Fruit fly (Drosophila melanogaster): ENCODE measurements around the gene CG13029.

Gene CG13029

DNA sequence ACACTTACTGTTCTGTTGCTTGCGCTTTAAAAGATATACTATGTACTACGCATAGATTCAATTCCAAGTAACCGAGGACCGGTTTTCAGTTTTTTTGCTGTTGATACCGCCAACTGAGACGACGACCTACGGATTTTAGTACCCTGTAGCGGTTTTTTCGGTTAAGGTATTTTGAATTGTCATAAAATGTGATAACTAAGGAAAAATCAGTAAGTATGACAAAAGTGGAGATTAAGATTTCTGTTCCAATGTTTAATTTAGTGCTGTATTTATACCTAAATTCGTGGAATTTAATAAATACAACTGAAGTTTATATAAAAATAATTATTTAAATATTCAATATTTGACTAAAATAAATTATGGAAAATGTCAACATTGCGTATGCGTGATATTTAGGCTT lies 20.7 kb downstream of the CG13029 start:
- TF ChIP-seq Hr96 (GFP tag; optimal IDR thresholded peaks at IDR 0.05) (no peak), CG7045 (GFP tag; optimal IDR thresholded peaks at IDR 0.05) (no peak), kay (GFP tag; ENCODE audit: borderline replicate concordance) (no peak), bab1 (GFP tag; optimal IDR thresholded peaks at IDR 0.05) (no peak), Mnt (GFP tag; optimal IDR thresholded peaks at IDR 0.05) (no peak), Crg-1 (GFP tag; optimal IDR thresholded peaks at IDR 0.05) (no peak), pad (GFP tag; optimal IDR thresholded peaks at IDR 0.05) (no peak), CG12768 (GFP tag; optimal IDR thresholded peaks at IDR 0.05) (no peak), CG11617 (GFP tag; optimal IDR thresholded peaks at IDR 0.05) (no peak), cnc (optimal IDR thresholded peaks at IDR 0.05) (no peak)

DNA sequence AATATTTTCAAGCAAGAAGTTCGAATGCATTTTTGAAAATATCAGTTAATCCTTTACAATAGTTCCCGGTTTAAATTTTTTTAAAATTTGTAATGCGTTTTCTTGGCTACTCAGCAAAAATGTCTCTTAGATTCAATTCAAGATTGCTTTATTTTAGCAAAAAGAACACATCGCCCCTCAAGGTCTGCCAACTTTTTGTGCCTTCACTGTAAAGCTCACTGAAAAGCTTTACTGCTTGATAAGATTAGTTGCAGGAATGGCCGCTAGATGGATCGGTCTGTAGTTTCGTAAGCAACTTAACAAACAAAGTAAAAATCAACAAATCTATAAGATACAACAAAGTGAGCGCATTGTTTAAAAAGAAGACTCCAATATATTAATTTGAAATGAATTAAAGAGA lies 23.6 kb downstream of the CG13029 start:
- TF ChIP-seq Crg-1 (GFP tag; optimal IDR thresholded peaks at IDR 0.05) (no peak), Mnt (GFP tag; optimal IDR thresholded peaks at IDR 0.05) (no peak)

DNA sequence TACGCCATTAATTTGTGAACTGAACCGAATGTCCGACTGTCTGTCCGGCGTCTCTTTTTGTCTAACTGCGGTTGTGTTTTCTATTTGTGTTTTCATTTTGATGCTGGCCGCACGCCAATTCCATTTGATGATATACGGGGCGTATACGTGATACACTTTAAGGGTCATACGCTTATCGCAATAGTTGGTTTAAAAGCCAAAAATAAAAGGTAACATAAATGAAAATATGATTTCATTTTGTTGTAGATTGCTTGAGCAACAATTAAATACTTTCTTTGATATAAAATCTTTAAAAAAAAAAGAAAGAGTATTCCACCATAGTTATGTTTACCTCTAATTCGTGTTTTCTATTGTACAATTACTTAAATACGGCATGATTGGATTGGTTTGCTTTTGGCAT lies 24.6 kb downstream of the CG13029 start:
- TF ChIP-seq CG33017 (tag; optimal IDR thresholded peaks at IDR 0.05) (peak; percentile 45), toe (GFP tag; optimal IDR thresholded peaks at IDR 0.05) (no peak), Mnt (GFP tag; optimal IDR thresholded peaks at IDR 0.05) (no peak), tj (GFP tag; optimal IDR thresholded peaks at IDR 0.05) (no peak), pad (GFP tag; optimal IDR thresholded peaks at IDR 0.05) (no peak), bab1 (GFP tag; optimal IDR thresholded peaks at IDR 0.05) (no peak), CG7101 (tag; optimal IDR thresholded peaks at IDR 0.05) (no peak)

DNA sequence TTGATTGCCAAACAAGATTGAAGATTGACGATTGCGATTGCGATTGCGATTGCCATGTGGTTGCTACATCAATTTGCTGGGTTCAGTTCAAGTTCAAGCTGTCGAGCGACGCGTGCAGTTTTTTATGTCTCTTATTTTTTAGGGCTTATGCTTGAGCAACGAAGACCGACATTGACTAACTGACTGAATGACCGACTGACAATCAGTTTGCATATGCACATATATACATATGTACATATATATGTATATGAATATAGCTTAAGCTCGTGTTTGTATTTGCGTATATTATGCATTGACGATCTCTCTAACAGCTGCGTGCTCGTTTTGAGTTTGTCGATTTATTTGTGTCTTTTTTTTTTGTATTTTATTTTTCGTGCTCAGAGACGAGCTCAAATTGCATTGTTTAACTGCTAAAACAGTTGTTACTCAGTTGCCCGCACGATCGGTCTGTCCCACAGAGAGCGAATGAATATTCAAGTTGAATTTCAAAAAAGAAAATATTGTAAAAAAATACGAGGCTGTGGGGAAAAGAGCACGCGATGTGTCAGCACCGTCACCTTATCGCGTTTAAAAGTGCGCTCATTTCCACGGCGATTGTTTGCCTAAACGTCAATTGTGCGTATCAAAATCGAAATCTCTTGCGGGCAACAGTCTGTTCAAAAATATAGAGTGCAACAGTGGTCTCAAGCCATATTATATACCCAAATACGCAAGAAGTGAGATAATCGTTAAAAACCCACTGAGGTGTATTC lies 25.9 kb downstream of the CG13029 start:
- peak; percentile 34 for TF ChIP-seq bab1 (GFP tag; optimal IDR thresholded peaks at IDR 0.05)
- TF ChIP-seq cic (GFP tag; optimal IDR thresholded peaks at IDR 0.05), result peak; percentile 65
- TF ChIP-seq Hr96 (GFP tag; optimal IDR thresholded peaks at IDR 0.05), result no peak
- TF ChIP-seq CG14711 (tag; optimal IDR thresholded peaks at IDR 0.05), result peak; percentile 10
- peak; percentile 95 for TF ChIP-seq kay (GFP tag; ENCODE audit: borderline replicate concordance)
- peak; percentile 35 for TF ChIP-seq CG12768 (GFP tag; optimal IDR thresholded peaks at IDR 0.05)
- TF ChIP-seq tj (GFP tag; optimal IDR thresholded peaks at IDR 0.05), result peak; percentile 29
- no peak for TF ChIP-seq CG33017 (tag; optimal IDR thresholded peaks at IDR 0.05)

DNA sequence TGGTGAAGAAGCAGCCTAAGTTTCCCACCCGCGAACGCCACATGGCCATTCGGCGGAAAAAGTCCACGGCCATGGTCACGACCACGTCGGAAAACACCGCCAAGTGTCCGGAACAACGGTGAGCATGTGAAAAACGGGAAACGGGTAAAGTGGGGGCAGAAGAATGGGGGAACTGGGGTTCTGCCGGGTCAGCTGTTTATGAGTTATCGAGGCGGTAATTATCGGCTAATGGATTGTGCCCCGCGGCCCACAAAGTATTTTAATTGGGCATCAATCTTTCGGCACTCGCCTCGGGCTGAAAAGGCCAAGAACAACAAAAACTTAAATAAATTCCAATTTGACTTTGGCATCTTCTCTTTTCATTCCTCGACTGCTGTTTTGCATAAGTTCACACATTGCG lies 26.9 kb downstream of the CG13029 start:
- TF ChIP-seq CG7101 (tag; optimal IDR thresholded peaks at IDR 0.05) (no peak), tj (GFP tag; optimal IDR thresholded peaks at IDR 0.05) (peak; percentile 60)

DNA sequence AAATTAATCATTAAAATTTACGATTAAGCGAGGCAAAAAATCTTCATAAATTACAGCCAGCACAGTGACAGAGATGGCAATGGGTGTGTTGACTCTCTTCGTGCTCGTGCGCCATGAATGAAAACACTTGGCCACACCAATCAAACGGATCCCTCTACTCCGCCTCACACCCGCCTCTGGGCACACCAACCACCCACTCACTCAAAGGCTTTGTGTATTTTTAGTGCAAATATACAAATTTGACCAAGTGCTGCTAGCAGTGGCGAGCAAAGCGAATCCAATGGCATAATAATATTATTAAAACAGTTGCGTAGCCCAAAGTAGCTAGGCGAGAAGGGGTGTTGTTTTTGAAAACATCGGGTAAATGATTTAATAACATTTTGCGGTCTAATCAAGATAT lies 29.1 kb downstream of the CG13029 start:
- TF ChIP-seq Mnt (GFP tag; optimal IDR thresholded peaks at IDR 0.05) (no peak), cnc (optimal IDR thresholded peaks at IDR 0.05) (no peak), toe (GFP tag; optimal IDR thresholded peaks at IDR 0.05) (no peak), bab1 (GFP tag; optimal IDR thresholded peaks at IDR 0.05) (no peak), CG5204 (GFP tag; optimal IDR thresholded peaks at IDR 0.05) (no peak), kay (GFP tag; ENCODE audit: borderline replicate concordance) (no peak), CG12768 (GFP tag; optimal IDR thresholded peaks at IDR 0.05) (no peak), CG1620 (GFP tag; optimal IDR thresholded peaks at IDR 0.05) (no peak)

DNA sequence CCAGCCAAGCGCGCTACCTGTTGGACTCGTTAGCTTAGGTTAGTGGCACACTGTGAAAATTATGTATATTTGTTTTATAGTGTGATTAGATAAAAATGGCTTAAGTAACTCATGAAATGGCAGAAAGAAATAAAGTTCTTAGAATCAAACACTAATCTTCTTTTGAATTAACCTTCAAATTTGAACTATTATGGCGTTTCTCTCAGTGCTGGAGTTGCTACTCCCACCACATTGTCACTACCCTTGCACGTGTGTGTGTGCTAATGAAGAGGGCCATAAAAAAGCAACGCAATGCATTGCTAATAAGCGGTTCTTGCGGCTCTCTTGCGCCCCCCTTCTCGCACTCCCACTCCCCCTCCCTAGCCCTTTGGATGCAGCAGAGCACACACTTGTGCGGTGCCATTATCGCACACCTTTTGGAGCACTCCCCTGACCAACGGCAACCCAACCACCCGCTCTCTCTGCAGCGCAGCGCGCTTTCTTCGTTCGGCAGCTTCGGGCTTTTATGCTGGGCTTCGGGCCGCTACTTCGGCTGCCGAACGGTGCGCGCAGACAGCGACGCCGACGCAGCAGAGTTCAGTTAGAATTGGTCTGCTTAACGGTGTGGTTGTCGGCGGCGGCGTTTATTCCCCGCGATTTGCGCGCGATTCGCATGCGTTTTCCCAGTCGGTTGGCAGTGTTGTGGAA lies 30.4 kb downstream of the CG13029 start:
- peak; percentile 54 for TF ChIP-seq ovo (GFP tag; optimal IDR thresholded peaks at IDR 0.05)
- peak; percentile 9 for TF ChIP-seq CG33017 (tag; optimal IDR thresholded peaks at IDR 0.05)
- peak; percentile 58 for TF ChIP-seq CG14711 (tag; optimal IDR thresholded peaks at IDR 0.05)
- TF ChIP-seq toe (GFP tag; optimal IDR thresholded peaks at IDR 0.05), result no peak
- TF ChIP-seq tj (GFP tag; optimal IDR thresholded peaks at IDR 0.05), result peak; percentile 88
- TF ChIP-seq CG7101 (tag; optimal IDR thresholded peaks at IDR 0.05), result peak; percentile 55
- TF ChIP-seq bab1 (GFP tag; optimal IDR thresholded peaks at IDR 0.05), result peak; percentile 82
- no peak for TF ChIP-seq CG7045 (GFP tag; optimal IDR thresholded peaks at IDR 0.05)
- TF ChIP-seq Crg-1 (GFP tag; optimal IDR thresholded peaks at IDR 0.05), result peak; percentile 42
- TF ChIP-seq CG1620 (GFP tag; optimal IDR thresholded peaks at IDR 0.05), result no peak
- peak; percentile 61 for TF ChIP-seq CG12768 (GFP tag; optimal IDR thresholded peaks at IDR 0.05)
- TF ChIP-seq Mnt (GFP tag; optimal IDR thresholded peaks at IDR 0.05), result peak; percentile 46
- TF ChIP-seq Clk (GFP tag; optimal IDR thresholded peaks at IDR 0.05), result no peak
- TF ChIP-seq cnc (optimal IDR thresholded peaks at IDR 0.05), result no peak
- peak; percentile 22 for TF ChIP-seq kay (GFP tag; ENCODE audit: borderline replicate concordance)
- no peak for TF ChIP-seq Hr96 (GFP tag; optimal IDR thresholded peaks at IDR 0.05)
- peak; percentile 46 for TF ChIP-seq CG11617 (GFP tag; optimal IDR thresholded peaks at IDR 0.05)
- peak; percentile 43 for TF ChIP-seq cic (GFP tag; optimal IDR thresholded peaks at IDR 0.05)
- TF ChIP-seq pad (GFP tag; optimal IDR thresholded peaks at IDR 0.05), result peak; percentile 66
